Fruit fly (Drosophila melanogaster) S2 (cell line): ENCODE measurements around the gene CG3568.

ENCODE experiments used
- CG8478 ChIP-seq: fragments of >200 bp; optimal IDR thresholded peaks from 2 replicates; lab custom pipeline; 2018
- CTCF ChIP-seq, 2 experiments: fragments of >200 bp; optimal IDR thresholded peaks; 2 replicates each; lab custom pipeline; 2018

DNA sequence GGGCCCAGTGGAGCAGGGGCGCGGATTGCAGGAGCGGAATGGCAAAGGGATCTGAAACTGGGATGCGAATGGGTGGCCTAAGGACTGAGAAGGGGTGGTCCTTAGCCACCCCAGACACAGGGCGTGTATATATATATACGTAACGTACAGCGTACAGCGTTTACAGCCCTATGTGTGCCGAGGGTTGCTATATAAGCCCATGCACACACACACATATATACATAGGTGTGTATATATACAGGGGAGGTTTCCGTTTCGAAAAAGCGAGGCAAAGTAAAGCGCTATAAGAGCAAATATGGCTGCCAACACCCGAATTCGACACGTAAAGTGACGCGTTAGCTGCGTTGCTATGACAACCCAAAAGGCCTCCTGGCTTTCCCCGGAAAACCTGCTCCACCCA is 15.7 kb upstream of the CG3568 start:
- TF ChIP-seq CTCF (optimal IDR thresholded peaks at IDR 0.05; lab: Kevin White, UChicago) (no peak), CG8478 (lab: Kevin White, UChicago) (no peak)
